Fruit fly (Drosophila melanogaster): ENCODE measurements around the gene Adi1.

Adi1 gene

DNA sequence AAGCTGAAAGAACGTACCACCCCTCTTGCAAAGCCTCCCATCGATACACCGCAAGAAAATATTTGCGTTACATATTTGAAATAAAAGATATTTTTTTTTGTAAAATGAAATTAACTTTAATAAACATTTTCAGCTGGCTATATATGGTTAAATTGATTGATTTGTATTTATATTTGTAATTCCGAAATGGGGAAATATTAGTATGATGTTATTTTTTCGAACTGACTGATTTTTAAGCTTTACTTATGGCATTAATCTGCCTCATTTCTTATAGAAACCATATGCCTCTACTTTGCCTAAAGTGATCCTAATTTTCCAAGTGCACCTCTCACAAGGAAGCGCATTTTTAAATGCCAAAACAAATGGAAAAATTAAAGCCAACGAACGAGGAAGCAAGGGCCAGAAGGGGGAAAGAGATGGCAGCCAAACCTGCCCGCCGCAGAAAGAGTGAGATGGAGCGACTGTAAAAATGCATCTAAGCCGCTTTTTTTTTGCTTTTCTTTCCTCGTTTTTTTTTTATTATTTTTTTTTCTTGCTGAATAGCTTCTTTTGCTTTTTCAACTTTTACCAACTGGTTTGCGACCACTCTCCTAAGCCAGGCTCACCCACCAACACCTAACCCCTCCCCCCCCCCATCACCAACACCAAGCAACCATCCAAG is 50.4 kb downstream of the Adi1 start (continued):
- TF ChIP-seq CG11294 (GFP tag; IDR thresholded peaks at IDR 0.05), result peak; percentile 23; the same call in 1 of the 2 replicates
- peak; percentile 83 for TF ChIP-seq lz (GFP tag; optimal IDR thresholded peaks at IDR 0.05)
- peak; percentile 79 for TF ChIP-seq pdm3 (GFP tag; optimal IDR thresholded peaks at IDR 0.05)
- TF ChIP-seq CG32006 (GFP tag; optimal IDR thresholded peaks at IDR 0.05), result peak; percentile 93
- peak; percentile 81 for TF ChIP-seq CG6163 (GFP tag; IDR thresholded peaks at IDR 0.05)
- TF ChIP-seq vri (GFP tag; optimal IDR thresholded peaks at IDR 0.05), result peak; percentile 76
- TF ChIP-seq CG31627 (GFP tag; optimal IDR thresholded peaks at IDR 0.05), result peak; percentile 81
- peak; percentile 82 for TF ChIP-seq Sox102F (GFP tag; optimal IDR thresholded peaks at IDR 0.05)
- peak; percentile 84 for TF ChIP-seq achi (GFP tag; optimal IDR thresholded peaks at IDR 0.05)
- TF ChIP-seq CG11902 (GFP tag; optimal IDR thresholded peaks at IDR 0.05), result peak; percentile 31
- TF ChIP-seq topi (GFP tag; optimal IDR thresholded peaks at IDR 0.05), result peak; percentile 88
- peak; percentile 65 for TF ChIP-seq CG6792 (GFP tag; optimal IDR thresholded peaks at IDR 0.05)
- TF ChIP-seq OdsH (GFP tag; optimal IDR thresholded peaks at IDR 0.05), result peak; percentile 81
- TF ChIP-seq acj6 (GFP tag; optimal IDR thresholded peaks at IDR 0.05), result peak; percentile 83
- peak; percentile 31 for TF ChIP-seq spab (GFP tag; optimal IDR thresholded peaks at IDR 0.05)
- peak; percentile 83 for TF ChIP-seq CG15336 (GFP tag; IDR thresholded peaks at IDR 0.05)
- TF ChIP-seq esn (GFP tag; optimal IDR thresholded peaks at IDR 0.05), result peak; percentile 91
- peak; percentile 30 for TF ChIP-seq dac (GFP tag; optimal IDR thresholded peaks at IDR 0.05)
- TF ChIP-seq CG3032 (tag; optimal IDR thresholded peaks at IDR 0.05), result peak; percentile 38
- TF ChIP-seq ss (GFP tag; optimal IDR thresholded peaks at IDR 0.05), result peak; percentile 18 to 21
- peak; percentile 13 for TF ChIP-seq dsx (GFP tag; optimal IDR thresholded peaks at IDR 0.05; ENCODE audit: poor library complexity, severe bottlenecking)
- peak; percentile 80 for TF ChIP-seq CG3919 (GFP tag; optimal IDR thresholded peaks at IDR 0.05)
- TF ChIP-seq fd85E (GFP tag; optimal IDR thresholded peaks at IDR 0.05), result no peak
- no peak for TF ChIP-seq CG9139 (GFP tag; optimal IDR thresholded peaks at IDR 0.05)
- TF ChIP-seq Lpt (GFP tag; optimal IDR thresholded peaks at IDR 0.05), result peak; percentile 89
- peak in 1 of 2 experiments; percentile 90 for TF ChIP-seq salr (GFP tag; optimal IDR thresholded peaks at IDR 0.05)
